Fruit fly (Drosophila melanogaster) whole organism, embryonic: Measurements from ENCODE around the gene mRpS33.

Experiments used
- BEAF-32 ChIP-seq: fragments of 200-800 bp; sonication (Bioruptor generic); optimal IDR thresholded peaks from 3 replicates; lab custom pipeline; 2017; ENCODE audit warnings: missing biosample characterization, missing genetic modification characterization, mild to moderate bottlenecking, moderate library complexity, missing genetic modification reagents
- CG10565 ChIP-seq: fragments of 200-800 bp; sonication (Bioruptor generic); optimal IDR thresholded peaks from 3 replicates; lab custom pipeline; 2016; ENCODE audit warnings: missing biosample characterization, mild to moderate bottlenecking, missing genetic modification characterization
- CG11696 ChIP-seq: fragments of 200-800 bp; sonication (Bioruptor generic); IDR thresholded peaks from 2 replicates; pipeline ENCODE4 v1.3.6; 2022; ENCODE audit warnings: missing biosample characterization, missing genetic modification characterization
- CG1233 ChIP-seq: fragments of 200-800 bp; sonication (Bioruptor generic); optimal IDR thresholded peaks from 4 replicates; lab custom pipeline; 2018; ENCODE audit warnings: missing biosample characterization, mild to moderate bottlenecking, missing genetic modification characterization
- CG12769 ChIP-seq: fragments of 200-800 bp; sonication (Bioruptor generic); optimal IDR thresholded peaks from 2 replicates; lab custom pipeline; 2019; ENCODE audit warnings: missing biosample characterization, mild to moderate bottlenecking, missing genetic modification characterization, moderate library complexity
- CG13123 ChIP-seq: fragments of 200-800 bp; sonication (Bioruptor generic); optimal IDR thresholded peaks from 2 replicates; lab custom pipeline; 2016; ENCODE audit warnings: missing biosample characterization, missing genetic modification characterization
- CG15479 ChIP-seq: fragments of 200-800 bp; sonication (Bioruptor generic); optimal IDR thresholded peaks from 3 replicates; lab custom pipeline; 2019; ENCODE audit warnings: missing biosample characterization, mild to moderate bottlenecking, missing genetic modification characterization, moderate library complexity
- CG15601 ChIP-seq: fragments of 200-800 bp; sonication (Bioruptor generic); optimal IDR thresholded peaks from 3 replicates; lab custom pipeline; 2019; ENCODE audit warnings: missing biosample characterization, mild to moderate bottlenecking, missing genetic modification characterization, moderate library complexity
- CG17829 ChIP-seq: fragments of 200-800 bp; optimal IDR thresholded peaks from 2 replicates; lab custom pipeline; 2019; ENCODE audit warnings: missing biosample characterization, mild to moderate bottlenecking, missing genetic modification characterization, moderate library complexity
- CG2120 ChIP-seq: fragments of 200-800 bp; sonication (Bioruptor generic); optimal IDR thresholded peaks from 3 replicates; lab custom pipeline; 2016; ENCODE audit warnings: missing biosample characterization, missing genetic modification characterization
- CG2678 ChIP-seq: fragments of 200-800 bp; sonication (Bioruptor generic); optimal IDR thresholded peaks from 3 replicates; lab custom pipeline; 2019; ENCODE audit warnings: missing biosample characterization, mild to moderate bottlenecking, missing genetic modification characterization, moderate library complexity
- CG31365 ChIP-seq: fragments of 200-800 bp; sonication (Bioruptor generic); optimal IDR thresholded peaks from 2 replicates; lab custom pipeline; 2018; ENCODE audit warnings: missing biosample characterization, mild to moderate bottlenecking, missing genetic modification characterization
- CG34376 ChIP-seq: fragments of 200-800 bp; sonication (Bioruptor generic); optimal IDR thresholded peaks from 2 replicates; lab custom pipeline; 2018; ENCODE audit warnings: missing biosample characterization, mild to moderate bottlenecking, missing genetic modification characterization
- CG4707 ChIP-seq: fragments of 200-800 bp; sonication (Bioruptor generic); optimal IDR thresholded peaks from 2 replicates; lab custom pipeline; 2018; ENCODE audit warnings: missing biosample characterization, mild to moderate bottlenecking, missing genetic modification characterization, moderate library complexity
- CG4730 ChIP-seq: fragments of 200-800 bp; sonication (Bioruptor generic); IDR thresholded peaks from 2 replicates; pipeline ENCODE4 v1.3.6; 2022; ENCODE audit warnings: missing biosample characterization, missing genetic modification characterization
- CG8281 ChIP-seq: fragments of 200-800 bp; sonication (Bioruptor generic); optimal IDR thresholded peaks from 2 replicates; lab custom pipeline; 2018; ENCODE audit warnings: missing biosample characterization, mild to moderate bottlenecking, missing genetic modification characterization, moderate library complexity
- CG8359 ChIP-seq: fragments of 200-800 bp; sonication (Bioruptor generic); optimal IDR thresholded peaks from 2 replicates; lab custom pipeline; 2017; ENCODE audit warnings: missing biosample characterization, mild to moderate bottlenecking, missing genetic modification characterization, borderline replicate concordance
- CG8944 ChIP-seq: fragments of 200-800 bp; sonication (Bioruptor generic); optimal IDR thresholded peaks from 3 replicates; lab custom pipeline; 2016; ENCODE audit warnings: missing biosample characterization, missing genetic modification characterization
- CG9932 ChIP-seq: fragments of 200-800 bp; sonication (Bioruptor generic); IDR thresholded peaks from 2 replicates; pipeline ENCODE4 v1.3.6; 2022; ENCODE audit warnings: missing biosample characterization, missing genetic modification characterization
- D ChIP-seq, 2 experiments: fragments of 200-800 bp in 1 of 2; fragments of >200 bp in 1 of 2; sonication (Bioruptor generic) in 1 of 2; optimal IDR thresholded peaks; 2 replicates in 1 of 2; 3 replicates in 1 of 2; lab custom pipeline; 2017; ENCODE audit warnings: mild to moderate bottlenecking in 1 of 2, missing biosample characterization in 1 of 2, missing genetic modification characterization in 1 of 2, missing genetic modification reagents in 1 of 2
- Dll ChIP-seq: fragments of 200-800 bp; sonication (Bioruptor generic); IDR thresholded peaks from 4 replicates; pipeline ENCODE4 v1.3.6; 2022; ENCODE audit warnings: missing biosample characterization, missing genetic modification characterization; ENCODE audit not compliant: partially characterized antibody
- Gsc ChIP-seq: fragments of 200-800 bp; sonication (Bioruptor generic); IDR thresholded peaks from 2 replicates; pipeline ENCODE4 v1.3.6; 2022; ENCODE audit warnings: missing biosample characterization, missing genetic modification characterization
- HLH3B ChIP-seq: fragments of 200-800 bp; sonication (Bioruptor generic); IDR thresholded peaks from 2 replicates; pipeline ENCODE4 v1.3.6; 2022; ENCODE audit warnings: missing biosample characterization, missing genetic modification characterization
- NfI ChIP-seq: fragments of 200-800 bp; sonication (Bioruptor generic); optimal IDR thresholded peaks from 3 replicates; lab custom pipeline; 2018; ENCODE audit warnings: missing biosample characterization, mild to moderate bottlenecking, missing genetic modification characterization, moderate library complexity
- Opbp ChIP-seq: fragments of 200-800 bp; sonication (Bioruptor generic); IDR thresholded peaks from 3 replicates; pipeline ENCODE4 v1.3.6; 2022; ENCODE audit warnings: missing biosample characterization, missing genetic modification characterization; ENCODE audit not compliant: partially characterized antibody
- Scr ChIP-seq: fragments of 200-800 bp; sonication (Bioruptor generic); IDR thresholded peaks from 2 replicates; pipeline ENCODE4 v1.3.6; 2022; ENCODE audit warnings: missing biosample characterization, missing genetic modification characterization; ENCODE audit not compliant: partially characterized antibody
- Sox102F ChIP-seq: fragments of 200-800 bp; sonication (Bioruptor generic); optimal IDR thresholded peaks from 2 replicates; lab custom pipeline; 2018; ENCODE audit warnings: missing biosample characterization, mild to moderate bottlenecking, missing genetic modification characterization, moderate library complexity
- Ssrp ChIP-seq: fragments of 200-800 bp; sonication (Bioruptor generic); optimal IDR thresholded peaks from 2 replicates; lab custom pipeline; 2018; ENCODE audit warnings: missing biosample characterization, mild to moderate bottlenecking, missing genetic modification characterization, moderate library complexity
- Vsx1 ChIP-seq: fragments of 200-800 bp; sonication (Bioruptor generic); optimal IDR thresholded peaks from 2 replicates; lab custom pipeline; 2017; ENCODE audit warnings: missing biosample characterization, mild to moderate bottlenecking, missing genetic modification characterization, missing genetic modification reagents
- abd-A ChIP-seq: fragments of 200-800 bp; sonication (Bioruptor generic); optimal IDR thresholded peaks from 3 replicates; lab custom pipeline; 2019; ENCODE audit warnings: missing biosample characterization, mild to moderate bottlenecking, missing genetic modification characterization, moderate library complexity
- cato ChIP-seq: fragments of 200-800 bp; sonication (Bioruptor generic); optimal IDR thresholded peaks from 2 replicates; lab custom pipeline; 2016; ENCODE audit warnings: missing biosample characterization, missing genetic modification characterization, borderline replicate concordance
- chn ChIP-seq: fragments of 200-800 bp; sonication (Bioruptor generic); optimal IDR thresholded peaks from 2 replicates; lab custom pipeline; 2016; ENCODE audit warnings: missing biosample characterization, missing genetic modification characterization
- croc ChIP-seq: fragments of 200-800 bp; sonication (Bioruptor generic); conservative IDR thresholded peaks from 3 replicates; pipeline ENCODE4 v1.3.6; 2022; ENCODE audit warnings: missing biosample characterization, missing genetic modification characterization
- emc ChIP-seq: fragments of 200-800 bp; sonication (Bioruptor generic); optimal IDR thresholded peaks from 2 replicates; lab custom pipeline; 2016; ENCODE audit warnings: missing biosample characterization, missing genetic modification characterization
- exex ChIP-seq: fragments of 200-800 bp; sonication (Bioruptor generic); optimal IDR thresholded peaks from 4 replicates; lab custom pipeline; 2018; ENCODE audit warnings: missing biosample characterization, mild to moderate bottlenecking, missing genetic modification characterization, moderate library complexity
- gt ChIP-seq: fragments of 200-800 bp; sonication (Bioruptor generic); IDR thresholded peaks from 2 replicates; pipeline ENCODE4 v1.3.6; 2022; ENCODE audit warnings: missing biosample characterization, missing genetic modification characterization
- kah ChIP-seq: fragments of 200-800 bp; sonication (Bioruptor generic); optimal IDR thresholded peaks from 2 replicates; lab custom pipeline; 2018; ENCODE audit warnings: missing biosample characterization, mild to moderate bottlenecking, missing genetic modification characterization
- luna ChIP-seq: fragments of 200-800 bp; sonication (Bioruptor generic); optimal IDR thresholded peaks from 2 replicates; lab custom pipeline; 2016; ENCODE audit warnings: missing biosample characterization, missing genetic modification characterization
- mam ChIP-seq: fragments of 200-800 bp; sonication (Bioruptor generic); optimal IDR thresholded peaks from 3 replicates; lab custom pipeline; 2016; ENCODE audit warnings: missing biosample characterization, missing genetic modification characterization
- nmo ChIP-seq: fragments of 200-800 bp; sonication (Bioruptor generic); optimal IDR thresholded peaks from 2 replicates; lab custom pipeline; 2018; ENCODE audit warnings: missing biosample characterization, mild to moderate bottlenecking, missing genetic modification characterization, moderate library complexity
- nom ChIP-seq: fragments of 200-800 bp; sonication (Bioruptor generic); optimal IDR thresholded peaks from 2 replicates; lab custom pipeline; 2017; ENCODE audit warnings: missing biosample characterization, missing genetic modification characterization, mild to moderate bottlenecking, moderate library complexity, missing genetic modification reagents
- sob ChIP-seq: fragments of 200-800 bp; sonication (Bioruptor generic); IDR thresholded peaks from 2 replicates; pipeline ENCODE4 v1.3.6; 2022; ENCODE audit warnings: missing biosample characterization, missing genetic modification characterization
- tx ChIP-seq: fragments of 200-800 bp; sonication (Bioruptor generic); optimal IDR thresholded peaks from 2 replicates; lab custom pipeline; 2016; ENCODE audit warnings: missing biosample characterization, missing genetic modification characterization
- usp ChIP-seq: fragments of >200 bp; optimal IDR thresholded peaks from 2 replicates; lab custom pipeline; 2017; ENCODE audit warnings: missing biosample characterization, missing genetic modification characterization
- vvl ChIP-seq: fragments of 200-800 bp; sonication (Bioruptor generic); IDR thresholded peaks from 2 replicates; pipeline ENCODE4 v1.3.6; 2022; ENCODE audit warnings: missing biosample characterization, missing genetic modification characterization
- wek ChIP-seq: fragments of 200-800 bp; sonication (Bioruptor generic); optimal IDR thresholded peaks from 3 replicates; lab custom pipeline; 2018; ENCODE audit warnings: missing biosample characterization, mild to moderate bottlenecking, missing genetic modification characterization, moderate library complexity
- zen ChIP-seq: fragments of 200-800 bp; sonication (Bioruptor generic); optimal IDR thresholded peaks from 3 replicates; lab custom pipeline; 2018; ENCODE audit warnings: missing biosample characterization, mild to moderate bottlenecking, missing genetic modification characterization, moderate library complexity
- zfh2 ChIP-seq: fragments of 200-800 bp; sonication (Bioruptor generic); optimal IDR thresholded peaks from 2 replicates; lab custom pipeline; 2016; ENCODE audit warnings: missing biosample characterization, missing genetic modification characterization

mRpS33 gene

DNA sequence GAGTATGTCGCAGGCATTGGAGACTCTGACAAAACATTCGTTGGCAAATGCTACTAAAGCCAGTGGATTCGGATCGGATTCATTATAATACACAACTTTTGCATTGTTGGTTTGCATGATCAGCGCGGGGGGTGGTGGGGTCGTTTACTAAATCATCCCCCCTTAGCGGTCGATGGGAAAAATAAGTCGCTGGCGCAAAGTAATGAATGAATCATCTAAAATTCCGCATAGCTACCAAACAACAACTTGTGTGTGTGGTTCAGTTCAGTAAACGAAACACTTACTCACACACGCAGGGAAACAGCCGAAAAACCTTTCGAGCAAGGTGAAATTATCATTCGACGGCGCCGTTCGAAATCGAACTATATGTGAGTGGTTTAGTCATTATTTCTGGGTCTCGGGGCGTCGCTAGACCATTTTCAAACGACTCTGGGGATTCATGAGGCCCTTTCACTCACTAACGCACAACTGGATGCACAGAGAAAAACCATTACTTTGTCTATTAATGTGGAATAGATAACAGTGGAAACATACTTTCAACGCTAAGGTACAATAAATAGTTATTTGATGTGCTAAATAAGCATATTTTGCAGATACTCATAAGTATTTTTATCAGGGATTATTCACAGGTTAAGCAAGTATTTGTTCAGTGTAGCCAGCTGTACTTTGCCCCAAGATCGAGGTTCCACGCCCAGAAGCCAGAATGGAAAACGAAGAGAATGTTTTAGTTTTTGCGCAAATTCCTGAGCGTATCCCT lies 12.2 kb upstream of the mRpS33 start (continued):
- TF ChIP-seq CG13123 (peak; percentile 5), tx (peak; percentile 56), D (optimal IDR thresholded peaks at IDR 0.05; lab: Kevin White, UChicago) (no peak), D (GFP tag; optimal IDR thresholded peaks at IDR 0.05; lab: Kevin White, UChicago) (no peak), Ssrp (peak; percentile 75), Sox102F (peak; percentile 80), CG4730 (GFP tag; lab: Robert Waterston, UW) (peak; percentile 70), CG8359 (GFP tag; lab: Kevin White, UChicago) (peak; percentile 48), emc (GFP tag; lab: Kevin White, UChicago) (peak; percentile 47), CG34376 (no peak), mam (GFP tag; lab: Kevin White, UChicago) (peak; percentile 62), Dll (no peak), nom (GFP tag; lab: Kevin White, UChicago) (peak; percentile 90), gt (peak; percentile 76), nmo (GFP tag; lab: Kevin White, UChicago) (peak; percentile 65), CG12769 (tag; lab: Kevin White, UChicago) (peak; percentile 92), Scr (GFP tag; lab: Robert Waterston, UW) (no peak), vvl (GFP tag; lab: Robert Waterston, UW) (peak; percentile 80), CG2678 (tag; lab: Kevin White, UChicago) (peak; percentile 65), sob (GFP tag; lab: Robert Waterston, UW) (peak; percentile 66), BEAF-32 (GFP tag; lab: Kevin White, UChicago) (no peak), CG11696 (GFP tag; lab: Robert Waterston, UW) (peak; percentile 72), CG2120 (GFP tag; lab: Kevin White, UChicago) (peak; percentile 69), kah (GFP tag; lab: Kevin White, UChicago) (no peak), CG8281 (no peak), CG1233 (GFP tag; lab: Kevin White, UChicago) (peak; percentile 14), Opbp (GFP tag; lab: Robert Waterston, UW) (no peak), usp (GFP tag; lab: Kevin White, UChicago) (no peak), CG8944 (GFP tag; lab: Kevin White, UChicago) (no peak), CG10565 (GFP tag; lab: Kevin White, UChicago) (peak; percentile 24), zen (tag; lab: Kevin White, UChicago) (peak; percentile 50), zfh2 (peak; percentile 65), Gsc (GFP tag; lab: Robert Waterston, UW) (peak; percentile 73), NfI (GFP tag; lab: Kevin White, UChicago) (peak; percentile 72), chn (peak; percentile 13), luna (GFP tag; lab: Kevin White, UChicago) (no peak), Vsx1 (GFP tag; lab: Kevin White, UChicago) (peak; percentile 65), CG15601 (tag; lab: Kevin White, UChicago) (peak; percentile 66), CG9932 (GFP tag; lab: Robert Waterston, UW) (peak; percentile 29; the same call in 1 of the 2 replicates), croc (peak; percentile 59), CG15479 (GFP tag; lab: Kevin White, UChicago) (no peak), CG17829 (tag; lab: Kevin White, UChicago) (no peak), abd-A (tag; lab: Kevin White, UChicago) (no peak), CG31365 (tag; lab: Kevin White, UChicago) (peak; percentile 54), HLH3B (GFP tag; lab: Robert Waterston, UW) (peak; percentile 87), cato (GFP tag; lab: Kevin White, UChicago) (peak; percentile 58), wek (peak; percentile 75), exex (tag; lab: Kevin White, UChicago) (no peak), CG4707 (peak; percentile 81)
